Worm (Caenorhabditis elegans): ENCODE measurements around the gene dyrb-1.

DNA sequence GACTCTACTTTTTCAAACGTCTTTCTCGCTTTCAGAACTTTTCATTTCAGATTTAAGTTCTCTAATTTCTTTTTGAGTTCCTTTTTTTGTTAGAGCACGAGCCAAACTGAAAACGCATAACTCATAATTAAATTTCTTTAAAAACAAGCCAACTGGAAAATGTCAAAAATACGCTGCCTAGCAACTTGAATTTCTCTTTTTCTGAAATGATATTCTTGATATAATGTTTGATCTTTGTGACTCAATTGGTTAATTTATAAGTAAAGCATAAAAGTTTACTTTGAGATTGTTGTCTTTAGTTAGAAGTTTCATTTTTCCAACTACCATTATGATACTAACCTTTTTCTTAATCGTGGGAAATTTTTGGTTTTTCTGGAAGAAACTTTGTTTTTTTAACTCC, 34.2 kb upstream of the dyrb-1 start:
- no peak for TF ChIP-seq pha-4 (tag; optimal IDR thresholded peaks at IDR 0.05)
- no peak for TF ChIP-seq unc-55 (GFP tag; optimal IDR thresholded peaks at IDR 0.05)
- no peak for TF ChIP-seq fkh-10 (GFP tag; optimal IDR thresholded peaks at IDR 0.05)
- no peak for TF ChIP-seq elt-2 (tag; optimal IDR thresholded peaks at IDR 0.05)
- TF ChIP-seq gmeb-2 (tag; optimal IDR thresholded peaks at IDR 0.05) = no peak
- no peak for TF ChIP-seq ama-1 (optimal IDR thresholded peaks at IDR 0.05)
- no peak for TF ChIP-seq tbx-2 (tag; optimal IDR thresholded peaks at IDR 0.05)
- no peak for TF ChIP-seq C38D4.7 (GFP tag; optimal IDR thresholded peaks at IDR 0.05)
- no peak for TF ChIP-seq dve-1 (tag; optimal IDR thresholded peaks at IDR 0.05)
- no peak for TF ChIP-seq hlh-30 (tag; optimal IDR thresholded peaks at IDR 0.05; ENCODE audit: insufficient read depth)
